Fruit fly (Drosophila melanogaster): Measurements from ENCODE around the gene Naprt.

Gene Naprt

DNA sequence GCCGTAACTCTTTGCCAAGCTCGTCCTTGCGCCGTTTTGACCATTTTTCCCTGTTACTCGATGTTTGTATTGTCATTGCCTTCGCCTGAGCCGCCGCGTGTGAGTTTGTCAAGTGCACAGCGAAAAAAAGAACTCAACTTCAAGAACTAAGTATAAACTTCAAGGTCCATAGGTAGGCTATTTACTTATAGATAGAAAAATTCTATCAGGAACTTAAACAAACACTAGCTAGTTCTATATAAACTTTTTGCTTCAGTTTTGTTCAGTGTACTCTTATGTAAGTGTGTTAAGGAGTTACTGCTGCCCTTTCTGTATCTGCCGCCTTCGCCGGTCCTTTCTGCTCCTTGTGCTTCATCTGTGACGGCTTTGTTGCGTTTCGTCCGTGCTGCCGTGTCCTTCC lies 48.5 kb upstream of the Naprt start (continued):
- TF ChIP-seq Ets97D (GFP tag; optimal IDR thresholded peaks at IDR 0.05): no peak
- peak; percentile 33; the same call in 1 of the 2 replicates for TF ChIP-seq CG3847 (GFP tag; IDR thresholded peaks at IDR 0.05)
- no peak for TF ChIP-seq CG15011 (GFP tag; optimal IDR thresholded peaks at IDR 0.05)
- TF ChIP-seq CG8359 (GFP tag; optimal IDR thresholded peaks at IDR 0.05; ENCODE audit: borderline replicate concordance): no peak
- no peak for TF ChIP-seq ac (GFP tag; optimal IDR thresholded peaks at IDR 0.05)
- TF ChIP-seq CG6689 (GFP tag; IDR thresholded peaks at IDR 0.05): 0 out of 2 replicates have a peak, but pooled peaks have one; percentile 18
- TF ChIP-seq ash1 (GFP tag; optimal IDR thresholded peaks at IDR 0.05): no peak
- TF ChIP-seq CG33557 (GFP tag; optimal IDR thresholded peaks at IDR 0.05): no peak
- no peak for TF ChIP-seq sens-2 (GFP tag; IDR thresholded peaks at IDR 0.05)
- TF ChIP-seq odd (GFP tag; optimal IDR thresholded peaks at IDR 0.05): no peak
- TF ChIP-seq ab (GFP tag; optimal IDR thresholded peaks at IDR 0.05): no peak
- no peak for TF ChIP-seq kni (GFP tag; optimal IDR thresholded peaks at IDR 0.05)
- TF ChIP-seq CG31365 (tag; optimal IDR thresholded peaks at IDR 0.05): no peak
- no peak for TF ChIP-seq CG1832 (GFP tag; optimal IDR thresholded peaks at IDR 0.05)
- TF ChIP-seq otp (GFP tag; IDR thresholded peaks at IDR 0.05): no peak
- no peak for TF ChIP-seq insv (GFP tag; optimal IDR thresholded peaks at IDR 0.05)
- TF ChIP-seq CG10565 (GFP tag; optimal IDR thresholded peaks at IDR 0.05): no peak
- TF ChIP-seq CG10543 (GFP tag; optimal IDR thresholded peaks at IDR 0.05): no peak
- peak; percentile 39 for TF ChIP-seq Meics (GFP tag; optimal IDR thresholded peaks at IDR 0.05)
- no peak for TF ChIP-seq Taf1 (GFP tag; IDR thresholded peaks at IDR 0.05)
- no peak for TF ChIP-seq CG17829 (tag; optimal IDR thresholded peaks at IDR 0.05)
- no peak for TF ChIP-seq Vsx1 (GFP tag; optimal IDR thresholded peaks at IDR 0.05)
- no peak for TF ChIP-seq CG30403 (GFP tag; optimal IDR thresholded peaks at IDR 0.05)
- 0 out of 2 replicates have a peak, but pooled peaks have one; percentile 24 for TF ChIP-seq Rfx (GFP tag; IDR thresholded peaks at IDR 0.05)
- no peak for TF ChIP-seq caup (GFP tag; optimal IDR thresholded peaks at IDR 0.05; ENCODE audit: severe bottlenecking)
- no peak for TF ChIP-seq gce (GFP tag; IDR thresholded peaks at IDR 0.05)
- TF ChIP-seq gro (GFP tag; optimal IDR thresholded peaks at IDR 0.05): no peak
- TF ChIP-seq nmo (GFP tag; optimal IDR thresholded peaks at IDR 0.05): no peak
- no peak for TF ChIP-seq CG11093 (GFP tag; IDR thresholded peaks at IDR 0.05)
- no peak for TF ChIP-seq CG18476 (GFP tag; optimal IDR thresholded peaks at IDR 0.05)
- peak; percentile 3 for TF ChIP-seq CG11504 (tag; optimal IDR thresholded peaks at IDR 0.05)
- TF ChIP-seq slp2 (GFP tag; optimal IDR thresholded peaks at IDR 0.05): no peak
- no peak for TF ChIP-seq CG2116 (GFP tag; optimal IDR thresholded peaks at IDR 0.05)
- TF ChIP-seq maf-S (GFP tag; optimal IDR thresholded peaks at IDR 0.05): no peak
- TF ChIP-seq CG4730 (GFP tag; IDR thresholded peaks at IDR 0.05): no peak
- TF ChIP-seq Xrp1 (GFP tag; IDR thresholded peaks at IDR 0.05): peak; percentile 18; the same call in 1 of the 2 replicates
- TF ChIP-seq CG10959 (GFP tag; IDR thresholded peaks at IDR 0.05): no peak
- no peak for TF ChIP-seq pita (GFP tag; optimal IDR thresholded peaks at IDR 0.05)
- no peak for TF ChIP-seq fd102C (GFP tag; optimal IDR thresholded peaks at IDR 0.05)
- peak; percentile 7 for TF ChIP-seq CG15269 (tag; optimal IDR thresholded peaks at IDR 0.05)
- no peak for TF ChIP-seq ap (GFP tag; IDR thresholded peaks at IDR 0.05)
- no peak for TF ChIP-seq Sox100B (GFP tag; optimal IDR thresholded peaks at IDR 0.05)
- no peak for TF ChIP-seq hth (optimal IDR thresholded peaks at IDR 0.05)
- no peak for TF ChIP-seq gt (GFP tag; IDR thresholded peaks at IDR 0.05)
- no peak for TF ChIP-seq CG4360 (GFP tag; IDR thresholded peaks at IDR 0.05)
- no peak for TF ChIP-seq sr (GFP tag; IDR thresholded peaks at IDR 0.05)
- TF ChIP-seq gem (tag; optimal IDR thresholded peaks at IDR 0.05): peak; percentile 29
- TF ChIP-seq CG3281 (GFP tag; optimal IDR thresholded peaks at IDR 0.05): peak; percentile 27
- TF ChIP-seq CG4328 (GFP tag; optimal IDR thresholded peaks at IDR 0.05): no peak
- TF ChIP-seq CG13424 (tag; optimal IDR thresholded peaks at IDR 0.05): no peak
- TF ChIP-seq bowl (GFP tag; IDR thresholded peaks at IDR 0.05): no peak
- no peak for TF ChIP-seq Sin3A (optimal IDR thresholded peaks at IDR 0.05)
